Worm (Caenorhabditis elegans) whole organism, midembryonic: ENCODE results near the gene F56C9.6.

Experiments used
- T22C8.4 ChIP-seq: fragments of 200-800 bp; sonication (Bioruptor generic); IDR thresholded peaks from 2 replicates; pipeline ENCODE4 v1.3.6; 2022; ENCODE audit warnings: missing genetic modification characterization, missing compliant biosample characterization
- cog-1 ChIP-seq: sonication (generic microtip); optimal IDR thresholded peaks from 2 replicates; lab custom pipeline; 2016; ENCODE audit warnings: missing genetic modification characterization, missing compliant biosample characterization
- flt-1 ChIP-seq: fragments of 200-800 bp; sonication (Bioruptor generic); IDR thresholded peaks from 2 replicates; pipeline ENCODE4 v1.3.6; 2022; ENCODE audit warnings: missing genetic modification characterization, missing compliant biosample characterization
- klf-2 ChIP-seq: fragments of 200-800 bp; sonication (Bioruptor generic); conservative IDR thresholded peaks from 2 replicates; pipeline ENCODE4 v1.3.6; 2022; ENCODE audit warnings: missing genetic modification reagents, missing genetic modification characterization, missing compliant biosample characterization
- med-1 ChIP-seq: sonication (generic microtip); optimal IDR thresholded peaks from 2 replicates; lab custom pipeline; 2017; ENCODE audit warnings: missing genetic modification characterization, mild to moderate bottlenecking, missing compliant biosample characterization, antibody characterized with exemption, missing genetic modification reagents; ENCODE audit not compliant: insufficient read depth
- ref-1 ChIP-seq: fragments of 200-800 bp; sonication (Bioruptor generic); conservative IDR thresholded peaks from 2 replicates; pipeline ENCODE4 v1.3.6; 2022; ENCODE audit warnings: missing genetic modification reagents, missing genetic modification characterization, missing compliant biosample characterization
- tab-1 ChIP-seq: fragments of 200-800 bp; sonication (Bioruptor generic); IDR thresholded peaks from 2 replicates; pipeline ENCODE4 v1.3.6; 2022; ENCODE audit warnings: missing genetic modification characterization, missing compliant biosample characterization
- ztf-23 ChIP-seq: fragments of 200-800 bp; sonication (Bioruptor generic); IDR thresholded peaks from 2 replicates; pipeline ENCODE4 v1.3.6; 2022; ENCODE audit warnings: missing genetic modification reagents, missing genetic modification characterization, missing compliant biosample characterization
- ztf-29 ChIP-seq: fragments of 200-800 bp; sonication (Bioruptor generic); IDR thresholded peaks from 2 replicates; pipeline ENCODE4 v1.3.6; 2022; ENCODE audit warnings: missing genetic modification reagents, missing genetic modification characterization, missing compliant biosample characterization

DNA sequence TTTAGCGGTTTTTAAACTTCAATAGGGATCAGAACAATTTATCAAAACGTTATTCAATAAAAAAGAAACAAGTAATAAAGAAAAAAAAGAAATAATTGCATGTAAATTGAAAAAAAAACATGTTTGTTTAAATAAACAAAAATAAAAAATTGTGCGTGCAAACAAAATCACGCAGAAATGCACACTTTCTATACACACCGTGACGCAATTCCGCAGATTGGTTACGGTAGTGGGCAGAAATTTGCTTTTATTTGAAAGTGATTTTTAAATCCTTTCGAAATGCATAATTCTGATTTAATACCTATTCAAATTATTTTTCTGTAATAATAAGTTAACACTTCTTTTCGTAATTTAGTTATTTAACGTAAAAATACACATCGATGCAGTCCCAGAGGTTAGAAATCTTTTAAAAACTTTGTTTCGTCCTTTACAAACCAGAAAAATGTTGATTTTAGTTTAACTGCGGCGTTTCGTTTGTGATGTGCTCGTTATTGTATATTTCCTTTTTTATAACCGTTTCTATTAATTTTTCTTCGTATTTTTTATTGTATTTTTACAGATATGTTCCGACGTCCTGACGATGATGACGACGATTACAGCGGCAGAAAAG is 17.4 kb downstream of the F56C9.6 start, which contains the start of gene cwf-19L2:
- TF ChIP-seq flt-1 (GFP tag; lab: Robert Waterston, UW): no peak
- TF ChIP-seq tab-1 (GFP tag; lab: Robert Waterston, UW): no peak
- TF ChIP-seq ref-1 (GFP tag; lab: Robert Waterston, UW): no peak
- no peak for TF ChIP-seq T22C8.4 (GFP tag; lab: Robert Waterston, UW)
- TF ChIP-seq med-1 (GFP tag; lab: Kevin White, UChicago): no peak
- TF ChIP-seq ztf-23: no peak
- TF ChIP-seq cog-1 (tag; lab: Kevin White, UChicago): no peak
- no peak for TF ChIP-seq klf-2 (GFP tag; lab: Robert Waterston, UW)
- no peak for TF ChIP-seq ztf-29 (GFP tag; lab: Robert Waterston, UW)
